Worm (Caenorhabditis elegans) whole organism, L4 larva: ENCODE measurements around the gene ttyh-1.

Experiments
- F37D6.2 ChIP-seq: sonication (generic microtip); optimal IDR thresholded peaks from 2 replicates; lab custom pipeline; 2016; ENCODE audit warnings: mild to moderate bottlenecking, missing genetic modification characterization, missing compliant biosample characterization
- Y75B8A.6 ChIP-seq: fragments of 200-800 bp; sonication (Bioruptor generic); IDR thresholded peaks from 2 replicates; pipeline ENCODE4 v1.3.6; 2022; ENCODE audit warnings: missing genetic modification reagents, missing genetic modification characterization, missing compliant biosample characterization
- ZK546.5 ChIP-seq, 2 experiments: sonication (generic microtip); optimal IDR thresholded peaks; 2 replicates each; lab custom pipeline; 2017; ENCODE audit warnings: missing biosample characterization in 2 of 2, missing genetic modification characterization in 2 of 2
- aly-2 ChIP-seq: sonication (generic microtip); optimal IDR thresholded peaks from 2 replicates; lab custom pipeline; 2018; ENCODE audit warnings: missing biosample characterization, missing genetic modification characterization
- ces-1 ChIP-seq: fragments of 150-350 bp; sonication (generic microtip); optimal IDR thresholded peaks from 4 replicates; lab custom pipeline; 2014; ENCODE audit warnings: missing biosample characterization, missing genetic modification reagents, missing genetic modification characterization
- ctbp-1 ChIP-seq: fragments of 200-800 bp; sonication (Bioruptor generic); IDR thresholded peaks from 2 replicates; pipeline ENCODE4 v1.3.6; 2022; ENCODE audit warnings: missing genetic modification reagents, missing genetic modification characterization, missing compliant biosample characterization
- daf-12 ChIP-seq: fragments of 150-350 bp; optimal IDR thresholded peaks from 2 replicates; lab custom pipeline; 2014; ENCODE audit warnings: missing biosample characterization, missing genetic modification reagents, missing genetic modification characterization
- daf-16 ChIP-seq, 3 experiments: sonication (generic microtip); optimal IDR thresholded peaks; 2 replicates each; lab custom pipeline; 2016 to 2017; ENCODE audit warnings: missing genetic modification characterization in 3 of 3, missing genetic modification reagents in 3 of 3, mild to moderate bottlenecking in 2 of 3, missing compliant biosample characterization in 2 of 3, missing biosample characterization in 1 of 3, moderate library complexity in 1 of 3
- daf-8 ChIP-seq: fragments of 200-800 bp; sonication (Bioruptor generic); IDR thresholded peaks from 2 replicates; pipeline ENCODE4 v1.3.6; 2022; ENCODE audit warnings: missing genetic modification characterization, missing compliant biosample characterization
- dmd-6 ChIP-seq: fragments of 200-800 bp; sonication (Bioruptor generic); IDR thresholded peaks from 2 replicates; pipeline ENCODE4 v1.3.6; 2022; ENCODE audit warnings: missing genetic modification reagents, missing genetic modification characterization, missing compliant biosample characterization
- dmd-9 ChIP-seq: fragments of 200-800 bp; sonication (Bioruptor generic); IDR thresholded peaks from 2 replicates; pipeline ENCODE4 v1.3.6; 2022; ENCODE audit warnings: missing genetic modification reagents, missing genetic modification characterization, missing compliant biosample characterization
- egl-43 ChIP-seq: fragments of 200-800 bp; sonication (Bioruptor generic); IDR thresholded peaks from 2 replicates; pipeline ENCODE4 v1.3.6; 2022; ENCODE audit warnings: missing genetic modification reagents, missing genetic modification characterization, missing compliant biosample characterization
- fkh-10 ChIP-seq: fragments of 150-350 bp; optimal IDR thresholded peaks from 2 replicates; lab custom pipeline; 2014; ENCODE audit warnings: missing biosample characterization, missing genetic modification reagents, missing genetic modification characterization
- fos-1 ChIP-seq: fragments of 150-350 bp; optimal IDR thresholded peaks from 2 replicates; lab custom pipeline; 2014; ENCODE audit warnings: missing biosample characterization, missing genetic modification characterization
- hif-1 ChIP-seq, 2 experiments: sonication (generic microtip); optimal IDR thresholded peaks; 2 replicates each; lab custom pipeline; 2016 to 2017; ENCODE audit warnings: missing compliant biosample characterization in 2 of 2, missing genetic modification characterization in 2 of 2, missing genetic modification reagents in 2 of 2, missing genotype in 2 of 2, mild to moderate bottlenecking in 1 of 2
- hmg-1.1 ChIP-seq: fragments of 200-800 bp; sonication (Bioruptor generic); IDR thresholded peaks from 2 replicates; pipeline ENCODE4 v1.3.6; 2022; ENCODE audit warnings: missing genetic modification reagents, missing genetic modification characterization, missing compliant biosample characterization
- jun-1 ChIP-seq: fragments of 150-350 bp; optimal IDR thresholded peaks from 2 replicates; lab custom pipeline; 2014; ENCODE audit warnings: missing biosample characterization, missing genetic modification reagents, missing genetic modification characterization
- mep-1 ChIP-seq: fragments of 150-350 bp; sonication (generic microtip); optimal IDR thresholded peaks from 3 replicates; lab custom pipeline; 2014; ENCODE audit warnings: missing biosample characterization, missing genetic modification characterization
- mxl-3 ChIP-seq: fragments of 200-800 bp; sonication (Bioruptor generic); optimal IDR thresholded peaks from 2 replicates; lab custom pipeline; 2018; ENCODE audit warnings: mild to moderate bottlenecking, missing genetic modification characterization, missing compliant biosample characterization
- nhr-10 ChIP-seq: fragments of 150-350 bp; optimal IDR thresholded peaks from 2 replicates; lab custom pipeline; 2014; ENCODE audit warnings: missing biosample characterization, missing genetic modification characterization
- nhr-41 ChIP-seq: fragments of 200-800 bp; sonication (Bioruptor generic); IDR thresholded peaks from 2 replicates; pipeline ENCODE4 v1.3.6; 2022; ENCODE audit warnings: missing genetic modification reagents, missing genetic modification characterization, missing compliant biosample characterization
- php-3 ChIP-seq: fragments of 200-800 bp; sonication (Bioruptor generic); IDR thresholded peaks from 2 replicates; pipeline ENCODE4 v1.3.6; 2022; ENCODE audit warnings: missing genetic modification reagents, missing genetic modification characterization, missing compliant biosample characterization
- rbr-2 ChIP-seq: sonication (generic microtip); optimal IDR thresholded peaks from 2 replicates; lab custom pipeline; 2016; ENCODE audit warnings: missing genotype, missing genetic modification characterization, missing compliant biosample characterization
- skn-1 ChIP-seq: fragments of 150-350 bp; optimal IDR thresholded peaks from 2 replicates; lab custom pipeline; 2014; ENCODE audit warnings: missing biosample characterization, missing genetic modification characterization
- snpc-4 ChIP-seq: fragments of 150-350 bp; optimal IDR thresholded peaks from 2 replicates; lab custom pipeline; 2014; ENCODE audit warnings: missing biosample characterization, missing genetic modification characterization
- unc-130 ChIP-seq: sonication (generic microtip); optimal IDR thresholded peaks from 2 replicates; lab custom pipeline; 2016; ENCODE audit warnings: missing genetic modification reagents, missing genetic modification characterization, missing compliant biosample characterization
- unc-62 ChIP-seq, 3 experiments: fragments of 150-350 bp in 1 of 3; sonication (generic microtip); optimal IDR thresholded peaks in 2 of 3; peaks in 1 of 3; 1 replicate in 1 of 3; 2 replicates in 2 of 3; lab custom pipeline; 2014 to 2017; ENCODE audit warnings: missing biosample characterization in 3 of 3, missing genetic modification characterization in 3 of 3, missing genetic modification reagents in 3 of 3, missing genotype in 1 of 3
- zip-11 ChIP-seq: fragments of 200-800 bp; sonication (Bioruptor generic); IDR thresholded peaks from 2 replicates; pipeline ENCODE4 v1.3.6; 2022; ENCODE audit warnings: missing genetic modification characterization, missing compliant biosample characterization
- zip-2 ChIP-seq: fragments of 150-350 bp; optimal IDR thresholded peaks from 2 replicates; lab custom pipeline; 2014; ENCODE audit warnings: missing biosample characterization, missing genetic modification characterization

ttyh-1 gene

ce11 chrX:11367087-11367486 is 1.4 kb upstream of the ttyh-1 start (continued):
- TF ChIP-seq php-3 (GFP tag; lab: Robert Waterston, UW) = no peak
- TF ChIP-seq dmd-9 (GFP tag; lab: Robert Waterston, UW) = no peak
- TF ChIP-seq zip-2 = no peak
- TF ChIP-seq nhr-41 (GFP tag; lab: Robert Waterston, UW) = no peak
- no peak for TF ChIP-seq jun-1 (tag; lab: Kevin White, UChicago)
- no peak for TF ChIP-seq fos-1 (tag; lab: Kevin White, UChicago)
- TF ChIP-seq unc-130 (GFP tag; lab: Kevin White, UChicago) = no peak
- TF ChIP-seq Y75B8A.6 = no peak
- no peak for TF ChIP-seq ZK546.5 (tag; optimal IDR thresholded peaks at IDR 0.05; lab: Kevin White, UChicago)
- no peak for TF ChIP-seq rbr-2 (tag; lab: Kevin White, UChicago)
- TF ChIP-seq ctbp-1 (GFP tag; lab: Robert Waterston, UW) = no peak
- TF ChIP-seq daf-16 (GFP tag; optimal IDR thresholded peaks at IDR 0.05; lab: Kevin White, UChicago) = peak in 1 of 2 experiments; percentile 88
- peak; percentile 60 for TF ChIP-seq daf-16 (tag; optimal IDR thresholded peaks at IDR 0.05; lab: Kevin White, UChicago)
- TF ChIP-seq, all 104 proteins: peak for 5

ce11 chrX:11367640-11368039 is 877 bp upstream of the ttyh-1 start:
- TF ChIP-seq hmg-1.1 (peak; percentile 29; the same call in 1 of the 2 replicates), ces-1 (GFP tag; lab: Kevin White, UChicago) (no peak)
- TF ChIP-seq, all 104 proteins: peak for 1

DNA sequence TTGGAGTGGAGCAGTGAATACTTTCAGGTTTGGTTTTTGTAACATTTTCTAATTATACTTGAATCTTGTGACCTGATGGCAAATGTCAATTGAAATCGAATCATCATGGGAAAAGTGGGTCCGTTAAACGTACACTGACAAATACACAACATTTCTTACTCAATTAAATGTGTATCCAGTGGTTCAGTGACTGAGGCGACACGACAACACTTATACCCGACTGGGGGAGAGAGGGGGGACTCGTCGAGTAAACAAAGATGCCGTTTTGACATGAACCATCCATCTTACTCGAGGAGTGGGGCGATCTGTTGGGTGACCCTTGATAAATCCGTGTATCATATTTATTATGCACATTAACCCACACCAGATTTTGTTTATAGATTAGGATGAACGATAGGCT is 328 bp downstream of the ttyh-1 start:
- TF ChIP-seq hmg-1.1 (0 out of 2 replicates have a peak, but pooled peaks have one; percentile 13), snpc-4 (no peak), daf-16 (GFP tag; optimal IDR thresholded peaks at IDR 0.05; lab: Kevin White, UChicago) (peak in 1 of 2 experiments; percentile 87), daf-16 (tag; optimal IDR thresholded peaks at IDR 0.05; lab: Kevin White, UChicago) (no peak)
- TF ChIP-seq, all 104 proteins: peak for 2

- no peak for TF ChIP-seq egl-43 (GFP tag; lab: Robert Waterston, UW)
- TF ChIP-seq dmd-6 (GFP tag; lab: Robert Waterston, UW) = peak; percentile 63; the same call in 1 of the 2 replicates
Observed at ce11 chrX:11370090-11370489, 1.6 kb downstream of the ttyh-1 start.

ce11 chrX:11375509-11375908 is 7.0 kb downstream of the ttyh-1 start, which contains the start of gene F42E11.3:
F42E11.3 (minus strand) TSS chrX:11375609.
- TF ChIP-seq zip-11 (GFP tag; lab: Robert Waterston, UW) = no peak
- TF ChIP-seq mxl-3 (GFP tag; lab: Kevin White, UChicago) = no peak
- TF ChIP-seq F37D6.2 (tag; lab: Kevin White, UChicago) = no peak
- no peak for TF ChIP-seq egl-43 (GFP tag; lab: Robert Waterston, UW)
- no peak for TF ChIP-seq aly-2
- TF ChIP-seq mep-1 (tag; lab: Kevin White, UChicago) = no peak
- TF ChIP-seq daf-8 (GFP tag; lab: Robert Waterston, UW) = no peak
- no peak for TF ChIP-seq fkh-10
- no peak for TF ChIP-seq daf-12 (tag; lab: Kevin White, UChicago)
- no peak for TF ChIP-seq nhr-10 (tag; lab: Kevin White, UChicago)
- TF ChIP-seq skn-1 (tag; lab: Kevin White, UChicago) = no peak

- TF ChIP-seq dmd-9 (GFP tag; lab: Robert Waterston, UW) = no peak
- TF ChIP-seq ctbp-1 (GFP tag; lab: Robert Waterston, UW) = no peak
- TF ChIP-seq hif-1 (tag; optimal IDR thresholded peaks at IDR 0.05; lab: Kevin White, UChicago) = no peak
- TF ChIP-seq unc-62 (GFP tag; optimal IDR thresholded peaks at IDR 0.05 in 1 of 2; lab: Kevin White, UChicago) = peak in 1 of 2 experiments; percentile 19
- no peak for TF ChIP-seq unc-62 (tag; optimal IDR thresholded peaks at IDR 0.05; lab: Kevin White, UChicago)
- TF ChIP-seq, all 104 proteins: peak for 1
Observed at ce11 chrX:11377370-11377769, 8.9 kb downstream of the ttyh-1 start, which contains the start of gene tni-1. tni-1 (minus strand) TSS chrX:11377470.
